Worm (Caenorhabditis elegans): ENCODE measurements around the gene H14A12.3.

Gene H14A12.3

ce11 chrIII:7489055-7489534 is 25.5 kb downstream of the H14A12.3 start, which contains the start of gene mup-4:
TSS of gene mup-4 (minus strand) at chrIII:7489105.
- TF ChIP-seq nhr-2 (tag; optimal IDR thresholded peaks at IDR 0.05) (no peak), ces-1 (GFP tag; optimal IDR thresholded peaks at IDR 0.05) (no peak), ztf-11 (tag; optimal IDR thresholded peaks at IDR 0.05) (no peak), mls-2 (tag; optimal IDR thresholded peaks at IDR 0.05) (no peak), drap-1 (GFP tag; optimal IDR thresholded peaks at IDR 0.05) (no peak), flh-1 (GFP tag; optimal IDR thresholded peaks at IDR 0.05) (no peak), sptf-1 (tag; optimal IDR thresholded peaks at IDR 0.05) (no peak), snpc-4 (tag; optimal IDR thresholded peaks at IDR 0.05) (no peak), hlh-1 (tag; optimal IDR thresholded peaks at IDR 0.05) (no peak), lsy-2 (tag; optimal IDR thresholded peaks at IDR 0.05) (no peak), nhr-76 (tag; optimal IDR thresholded peaks at IDR 0.05) (no peak)

DNA sequence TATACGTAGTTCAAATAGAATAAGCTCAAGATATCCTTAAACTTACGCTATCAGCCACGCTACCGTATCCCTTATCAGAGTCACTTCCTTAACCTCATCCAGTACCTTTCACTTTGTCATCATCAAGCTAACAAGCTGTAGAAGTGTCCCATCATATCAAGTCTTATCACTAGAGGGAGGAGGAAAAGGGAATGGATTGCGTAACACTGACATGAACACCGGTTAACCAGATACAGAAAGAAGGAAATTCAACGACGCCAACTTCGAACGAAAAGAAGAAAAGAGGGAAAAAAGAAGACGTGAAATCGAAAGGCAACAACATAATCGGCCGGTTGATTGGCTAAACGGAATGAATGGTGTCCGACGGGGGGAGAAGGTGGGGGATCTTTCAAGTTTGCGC is 26.5 kb downstream of the H14A12.3 start:
- TF ChIP-seq ceh-43 (GFP tag; optimal IDR thresholded peaks at IDR 0.05), result no peak
- peak; percentile 48 for TF ChIP-seq zip-8 (tag; optimal IDR thresholded peaks at IDR 0.05)
- TF ChIP-seq nhr-28 (tag; optimal IDR thresholded peaks at IDR 0.05), result no peak
- no peak for TF ChIP-seq nhr-2 (tag; optimal IDR thresholded peaks at IDR 0.05)

DNA sequence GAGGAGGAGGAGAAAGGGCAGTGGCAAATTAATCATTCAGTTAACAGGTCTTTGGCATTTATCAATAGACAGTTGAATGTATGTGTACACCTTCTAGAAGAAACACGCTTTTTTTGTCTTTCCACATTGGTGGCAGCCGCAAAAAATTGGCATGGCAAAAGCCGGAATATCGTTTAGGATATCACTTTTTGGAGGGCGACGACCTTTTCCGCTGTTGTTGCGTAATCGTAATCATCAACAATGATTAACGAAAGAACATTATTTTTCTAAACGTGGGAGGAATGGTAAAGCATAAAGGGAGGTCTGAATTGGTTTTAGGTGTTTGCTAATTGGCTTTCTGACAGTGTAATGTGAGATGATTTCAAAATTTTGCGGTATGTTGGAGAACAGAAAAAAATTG is 28.3 kb downstream of the H14A12.3 start:
- TF ChIP-seq elt-1 (tag; optimal IDR thresholded peaks at IDR 0.05; ENCODE audit: borderline replicate concordance, insufficient read depth) (no peak), unc-62 (GFP tag; optimal IDR thresholded peaks at IDR 0.05) (no peak), ceh-39 (tag; optimal IDR thresholded peaks at IDR 0.05) (no peak), ceh-83 (GFP tag; optimal IDR thresholded peaks at IDR 0.05) (no peak), zip-8 (tag; optimal IDR thresholded peaks at IDR 0.05) (peak; percentile 67), lin-32 (GFP tag; optimal IDR thresholded peaks at IDR 0.05) (no peak), nhr-28 (tag; optimal IDR thresholded peaks at IDR 0.05) (no peak)

ce11 chrIII:7494850-7495314 is 31.3 kb downstream of the H14A12.3 start:
- TF ChIP-seq sptf-1 (tag; optimal IDR thresholded peaks at IDR 0.05) (no peak), ham-2 (GFP tag; optimal IDR thresholded peaks at IDR 0.05) (peak; percentile 51), lin-13 (tag; optimal IDR thresholded peaks at IDR 0.05) (no peak), unc-62 (GFP tag; optimal IDR thresholded peaks at IDR 0.05) (no peak), mab-5 (tag; optimal IDR thresholded peaks at IDR 0.05) (no peak), blmp-1 (tag; optimal IDR thresholded peaks at IDR 0.05) (peak; percentile 93), mls-2 (tag; optimal IDR thresholded peaks at IDR 0.05) (peak; percentile 59), flh-1 (GFP tag; optimal IDR thresholded peaks at IDR 0.05) (no peak), ceh-39 (tag; optimal IDR thresholded peaks at IDR 0.05) (no peak), unc-120 (tag; optimal IDR thresholded peaks at IDR 0.05; ENCODE audit: poor library complexity, severe bottlenecking) (no peak), nhr-2 (tag; optimal IDR thresholded peaks at IDR 0.05) (no peak), snpc-4 (tag; optimal IDR thresholded peaks at IDR 0.05) (no peak), elt-3 (tag; optimal IDR thresholded peaks at IDR 0.05) (no peak), nhr-12 (tag; optimal IDR thresholded peaks at IDR 0.05) (no peak), lsy-2 (tag; optimal IDR thresholded peaks at IDR 0.05) (no peak), ceh-83 (GFP tag; optimal IDR thresholded peaks at IDR 0.05) (no peak), hlh-1 (tag; optimal IDR thresholded peaks at IDR 0.05) (no peak), cnd-1 (tag; optimal IDR thresholded peaks at IDR 0.05) (no peak)

DNA sequence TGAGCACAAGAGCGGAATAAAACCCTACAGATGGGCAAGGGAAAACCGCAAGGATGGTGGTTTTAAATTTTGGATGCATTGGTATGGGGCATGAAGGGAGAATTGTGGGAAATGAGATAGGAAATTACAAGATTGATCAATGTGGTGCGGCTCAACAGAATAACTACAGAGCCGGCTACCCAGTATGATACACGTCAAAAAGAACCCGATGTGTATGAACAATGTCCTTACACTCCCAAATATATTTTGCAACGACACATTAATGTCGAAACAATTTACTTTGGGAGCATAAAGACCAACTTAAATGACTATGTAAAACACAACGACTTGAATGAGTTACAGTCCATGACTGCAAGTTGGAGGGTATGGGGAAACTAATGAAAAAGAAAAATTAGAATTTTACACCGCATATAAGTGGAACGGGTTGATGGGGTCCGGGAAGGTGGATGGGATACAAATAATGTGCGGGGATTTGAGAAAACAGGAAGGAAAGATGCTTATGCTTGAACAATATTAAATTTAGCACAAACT is 32.1 kb downstream of the H14A12.3 start:
- TF ChIP-seq sem-2 (GFP tag; optimal IDR thresholded peaks at IDR 0.05) (no peak), ztf-11 (tag; optimal IDR thresholded peaks at IDR 0.05) (no peak)

- TF ChIP-seq nhr-76 (tag; optimal IDR thresholded peaks at IDR 0.05) (no peak), ceh-39 (tag; optimal IDR thresholded peaks at IDR 0.05) (no peak), hlh-1 (tag; optimal IDR thresholded peaks at IDR 0.05) (no peak), unc-39 (tag; optimal IDR thresholded peaks at IDR 0.05) (no peak), unc-120 (tag; optimal IDR thresholded peaks at IDR 0.05; ENCODE audit: poor library complexity, severe bottlenecking) (no peak)
Measured at ce11 chrIII:7497782-7498266, 34.2 kb downstream of the H14A12.3 start, which contains the start of gene cgh-1. TSS of gene cgh-1 (minus strand) at chrIII:7497832.
